Fruit fly (Drosophila melanogaster): ENCODE results near the gene CG14829.

- no peak for TF ChIP-seq psq (optimal IDR thresholded peaks at IDR 0.05)
- TF ChIP-seq Dll (optimal IDR thresholded peaks at IDR 0.05), result no peak
Observed at dm6 chr3L:7254724-7255123, 16.8 kb upstream of the CG14829 start.
